Worm (Caenorhabditis elegans) whole organism, L4 larva: ENCODE measurements around the gene gap-1.

Experiments used
- F37D6.2 ChIP-seq: sonication (generic microtip); optimal IDR thresholded peaks from 2 replicates; lab custom pipeline; 2016; ENCODE audit warnings: mild to moderate bottlenecking, missing genetic modification characterization, missing compliant biosample characterization
- ceh-82 ChIP-seq: sonication (generic microtip); optimal IDR thresholded peaks from 2 replicates; lab custom pipeline; 2017; ENCODE audit warnings: missing biosample characterization, missing genetic modification characterization

- TF ChIP-seq ceh-82 (tag; lab: Kevin White, UChicago), result no peak
- no peak for TF ChIP-seq F37D6.2
Observed at ce11 chrX:2178410-2178944, 13.8 kb upstream of the gap-1 start.
